Fruit fly (Drosophila melanogaster): ENCODE data around the gene RpS19a.

DNA sequence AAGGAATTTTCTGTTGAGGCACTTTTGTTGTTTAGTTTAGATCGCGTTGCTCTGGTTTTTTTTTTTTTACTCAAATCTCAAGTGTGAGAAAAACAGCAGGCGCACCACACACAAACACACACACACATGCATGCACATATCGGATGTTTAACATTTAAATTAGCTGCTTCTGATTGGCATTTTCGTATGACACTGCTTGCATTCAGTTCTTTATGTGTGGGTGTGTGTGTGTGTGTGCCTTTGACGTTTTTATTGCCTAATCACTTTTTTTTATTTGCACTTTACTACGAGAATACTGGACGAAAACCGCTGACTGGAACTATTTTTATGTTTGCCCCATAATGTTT lies 10.7 kb downstream of the RpS19a start:
- TF ChIP-seq amos (GFP tag; IDR thresholded peaks at IDR 0.05; ENCODE audit: partially characterized antibody), result no peak
- no peak for TF ChIP-seq az2 (GFP tag; optimal IDR thresholded peaks at IDR 0.05)
